Fruit fly (Drosophila melanogaster): ENCODE results near the gene CG13460.

CG13460 gene

dm6 chr3L:15098659-15099512 is 37.4 kb upstream of the CG13460 start (continued):
- no peak for TF ChIP-seq Gsc (GFP tag; IDR thresholded peaks at IDR 0.05)
- no peak for TF ChIP-seq CG34224 (GFP tag; IDR thresholded peaks at IDR 0.05; ENCODE audit: partially characterized antibody)
- TF ChIP-seq nau (GFP tag; optimal IDR thresholded peaks at IDR 0.05), result peak; percentile 80
- no peak for TF ChIP-seq CG16813 (GFP tag; IDR thresholded peaks at IDR 0.05; ENCODE audit: partially characterized antibody)
- peak; percentile 89 for TF ChIP-seq zen (tag; optimal IDR thresholded peaks at IDR 0.05)
- TF ChIP-seq Blimp-1 (GFP tag; optimal IDR thresholded peaks at IDR 0.05), result peak; percentile 93
- TF ChIP-seq vfl (GFP tag; optimal IDR thresholded peaks at IDR 0.05), result no peak
- peak; percentile 71; the same call in 1 of the 3 replicates for TF ChIP-seq CG3726 (GFP tag; IDR thresholded peaks at IDR 0.05)
- peak; percentile 63 for TF ChIP-seq CG6654 (GFP tag; optimal IDR thresholded peaks at IDR 0.05)
- no peak for TF ChIP-seq pzg (GFP tag; optimal IDR thresholded peaks at IDR 0.05)
- TF ChIP-seq CG42726 (GFP tag; IDR thresholded peaks at IDR 0.05; ENCODE audit: partially characterized antibody), result no peak
- TF ChIP-seq CG15269 (tag; optimal IDR thresholded peaks at IDR 0.05), result peak; percentile 82
- TF ChIP-seq pb (GFP tag; optimal IDR thresholded peaks at IDR 0.05), result peak; percentile 52
- peak; percentile 84 for TF ChIP-seq Asciz (GFP tag; optimal IDR thresholded peaks at IDR 0.05)
- peak; percentile 92 for TF ChIP-seq CG18599 (GFP tag; optimal IDR thresholded peaks at IDR 0.05)
- TF ChIP-seq gfzf (GFP tag; optimal IDR thresholded peaks at IDR 0.05), result no peak
- TF ChIP-seq kay (GFP tag; optimal IDR thresholded peaks at IDR 0.05), result peak; percentile 37
- TF ChIP-seq CG15479 (GFP tag; optimal IDR thresholded peaks at IDR 0.05), result peak; percentile 13
- peak; percentile 43 for TF ChIP-seq sd (tag; optimal IDR thresholded peaks at IDR 0.05)
- peak; percentile 72 for TF ChIP-seq lbe (GFP tag; optimal IDR thresholded peaks at IDR 0.05)
- TF ChIP-seq ssp (GFP tag; IDR thresholded peaks at IDR 0.05), result peak; percentile 60
- no peak for TF ChIP-seq CG8478 (optimal IDR thresholded peaks at IDR 0.05)
- peak; percentile 86 for TF ChIP-seq PHDP (tag; optimal IDR thresholded peaks at IDR 0.05)
- TF ChIP-seq gcm2 (GFP tag; optimal IDR thresholded peaks at IDR 0.05), result no peak
- 0 out of 2 replicates have a peak, but pooled peaks have one; percentile 5 for TF ChIP-seq sens-2 (GFP tag; IDR thresholded peaks at IDR 0.05)
- peak; percentile 86 to 91 for TF ChIP-seq Trl (optimal IDR thresholded peaks at IDR 0.05)
- TF ChIP-seq Trl (GFP tag; optimal IDR thresholded peaks at IDR 0.05), result peak; percentile 69
- TF ChIP-seq CG10959 (GFP tag; IDR thresholded peaks at IDR 0.05), result peak; percentile 70
- peak; percentile 76 for TF ChIP-seq CG7357 (GFP tag; IDR thresholded peaks at IDR 0.05)
- peak; percentile 78 for TF ChIP-seq tio (GFP tag; optimal IDR thresholded peaks at IDR 0.05)
- no peak for TF ChIP-seq Pdp1 (GFP tag; optimal IDR thresholded peaks at IDR 0.05)
- TF ChIP-seq Scr (GFP tag; IDR thresholded peaks at IDR 0.05; ENCODE audit: partially characterized antibody), result no peak
- TF ChIP-seq bigmax (GFP tag; optimal IDR thresholded peaks at IDR 0.05), result no peak
- TF ChIP-seq Hsf (GFP tag; optimal IDR thresholded peaks at IDR 0.05), result peak; percentile 45
- TF ChIP-seq tap (tag; optimal IDR thresholded peaks at IDR 0.05), result peak; percentile 94
- TF ChIP-seq gsb (GFP tag; IDR thresholded peaks at IDR 0.05), result peak; percentile 77
- TF ChIP-seq CG13775 (GFP tag; optimal IDR thresholded peaks at IDR 0.05), result peak; percentile 75
- TF ChIP-seq CG33557 (GFP tag; optimal IDR thresholded peaks at IDR 0.05), result peak; percentile 79
- TF ChIP-seq bowl (GFP tag; IDR thresholded peaks at IDR 0.05), result no peak
- no peak for TF ChIP-seq CG1832 (GFP tag; optimal IDR thresholded peaks at IDR 0.05)
- TF ChIP-seq Atf-2 (GFP tag; optimal IDR thresholded peaks at IDR 0.05), result peak; percentile 0
- no peak for TF ChIP-seq crc (GFP tag; optimal IDR thresholded peaks at IDR 0.05)
- TF ChIP-seq CG9797 (GFP tag; optimal IDR thresholded peaks at IDR 0.05), result no peak
- TF ChIP-seq chn (GFP tag; optimal IDR thresholded peaks at IDR 0.05), result no peak
- no peak for TF ChIP-seq HLHmδ (GFP tag; optimal IDR thresholded peaks at IDR 0.05)
- no peak for TF ChIP-seq CG3995 (GFP tag; optimal IDR thresholded peaks at IDR 0.05)
- TF ChIP-seq CG9437 (GFP tag; optimal IDR thresholded peaks at IDR 0.05), result peak; percentile 78
- peak; percentile 76 for TF ChIP-seq CG11696 (GFP tag; IDR thresholded peaks at IDR 0.05)
- no peak for TF ChIP-seq usp (GFP tag; optimal IDR thresholded peaks at IDR 0.05)
